Fruit fly (Drosophila melanogaster) S2 (cell line): ENCODE data around the gene RhoGAP15B.

Experiments
- CG8478 ChIP-seq: fragments of >200 bp; optimal IDR thresholded peaks from 2 replicates; lab custom pipeline; 2018
- CTCF ChIP-seq, 2 experiments: fragments of >200 bp; optimal IDR thresholded peaks; 2 replicates each; lab custom pipeline; 2018

DNA sequence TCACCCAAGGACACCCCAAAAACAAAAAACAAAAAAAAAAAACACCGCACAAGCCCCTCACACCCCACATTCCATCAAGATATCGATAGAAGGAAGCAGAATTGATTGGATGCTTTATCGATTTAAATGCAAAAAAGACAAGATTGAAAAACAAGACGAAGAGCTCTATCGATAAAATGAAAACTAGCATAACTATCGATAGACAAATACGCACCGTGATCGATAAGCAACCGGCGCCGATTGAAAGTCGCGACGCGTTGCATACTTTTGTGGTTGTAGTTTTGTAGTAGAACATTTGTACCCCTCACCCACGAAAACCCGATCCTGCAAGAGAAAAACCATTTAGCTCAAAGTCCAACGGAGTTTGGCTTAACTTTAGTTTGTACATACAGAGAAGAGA, 6.4 kb upstream of the RhoGAP15B start:
- no peak for TF ChIP-seq CG8478 (lab: Kevin White, UChicago)
- no peak for TF ChIP-seq CTCF (optimal IDR thresholded peaks at IDR 0.05; lab: Kevin White, UChicago)
